Worm (Caenorhabditis elegans): Measurements from ENCODE around the gene F28C6.9.

DNA sequence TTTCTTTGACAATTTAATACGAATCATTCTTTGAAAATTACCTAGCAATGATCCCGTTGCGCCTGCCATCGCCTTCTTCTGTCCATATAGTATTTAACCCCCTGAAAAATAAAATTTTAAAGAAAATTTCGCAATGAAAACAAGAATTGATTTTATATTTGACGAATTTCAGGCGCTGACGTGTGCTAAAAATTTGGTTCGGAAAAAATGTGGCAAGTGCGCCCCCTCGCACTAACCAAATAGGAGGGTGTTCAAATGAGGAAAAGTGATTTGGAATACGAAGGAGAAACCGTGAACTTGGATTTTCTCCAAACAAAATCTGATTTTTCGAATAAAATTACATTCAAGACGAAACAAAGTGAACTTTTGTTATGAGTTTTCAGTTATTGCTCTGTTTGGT is 43.9 kb downstream of the F28C6.9 start, which contains the start of gene stc-1:
- TF ChIP-seq F13C5.2 (tag; optimal IDR thresholded peaks at IDR 0.05) (no peak), ama-1 (optimal IDR thresholded peaks at IDR 0.05) (no peak)

All from whole organism, early embryonic.